Fruit fly (Drosophila melanogaster) whole organism, embryonic: ENCODE data around the gene SK.

Experiments used
- Ada2b ChIP-seq: fragments of 200-800 bp; sonication (Bioruptor generic); IDR thresholded peaks from 2 replicates; pipeline ENCODE4 v1.3.6; 2022; ENCODE audit warnings: missing biosample characterization, missing genetic modification characterization
- CG10147 ChIP-seq: fragments of 200-800 bp; sonication (Bioruptor generic); optimal IDR thresholded peaks from 2 replicates; lab custom pipeline; 2019; ENCODE audit warnings: missing biosample characterization, mild to moderate bottlenecking, missing genetic modification characterization, moderate library complexity
- CG10654 ChIP-seq: fragments of 200-800 bp; sonication (Bioruptor generic); optimal IDR thresholded peaks from 2 replicates; lab custom pipeline; 2016; ENCODE audit warnings: missing biosample characterization, missing genetic modification characterization
- CG11696 ChIP-seq: fragments of 200-800 bp; sonication (Bioruptor generic); IDR thresholded peaks from 2 replicates; pipeline ENCODE4 v1.3.6; 2022; ENCODE audit warnings: missing biosample characterization, missing genetic modification characterization
- CG13624 ChIP-seq: fragments of 200-800 bp; sonication (Bioruptor generic); optimal IDR thresholded peaks from 2 replicates; lab custom pipeline; 2016; ENCODE audit warnings: missing biosample characterization, missing genetic modification characterization
- CG14014 ChIP-seq: fragments of 200-800 bp; sonication (Bioruptor generic); IDR thresholded peaks from 2 replicates; pipeline ENCODE4 v1.3.6; 2022; ENCODE audit warnings: missing biosample characterization, missing genetic modification characterization
- CG15601 ChIP-seq: fragments of 200-800 bp; sonication (Bioruptor generic); optimal IDR thresholded peaks from 3 replicates; lab custom pipeline; 2019; ENCODE audit warnings: missing biosample characterization, mild to moderate bottlenecking, missing genetic modification characterization, moderate library complexity
- CG1603 ChIP-seq: fragments of 200-800 bp; sonication (Bioruptor generic); optimal IDR thresholded peaks from 2 replicates; lab custom pipeline; 2019; ENCODE audit warnings: missing biosample characterization, mild to moderate bottlenecking, missing genetic modification characterization, moderate library complexity
- CG16815 ChIP-seq: fragments of 200-800 bp; sonication (Bioruptor generic); optimal IDR thresholded peaks from 3 replicates; lab custom pipeline; 2017; ENCODE audit warnings: missing biosample characterization, mild to moderate bottlenecking, missing genetic modification characterization
- CG17186 ChIP-seq: fragments of 200-800 bp; sonication (Bioruptor generic); optimal IDR thresholded peaks from 3 replicates; lab custom pipeline; 2017; ENCODE audit warnings: missing biosample characterization, missing genetic modification reagents, missing genetic modification characterization
- CG17359 ChIP-seq: fragments of 200-800 bp; sonication (Bioruptor generic); optimal IDR thresholded peaks from 3 replicates; lab custom pipeline; 2018; ENCODE audit warnings: missing biosample characterization, mild to moderate bottlenecking, missing genetic modification characterization, moderate library complexity
- CG17568 ChIP-seq: fragments of 200-800 bp; sonication (Bioruptor generic); optimal IDR thresholded peaks from 2 replicates; lab custom pipeline; 2018; ENCODE audit warnings: missing biosample characterization, mild to moderate bottlenecking, missing genetic modification characterization, moderate library complexity
- CG30020 ChIP-seq: fragments of 200-800 bp; optimal IDR thresholded peaks from 2 replicates; lab custom pipeline; 2019; ENCODE audit warnings: missing biosample characterization, mild to moderate bottlenecking, missing genetic modification characterization, moderate library complexity
- CG42726 ChIP-seq: fragments of 200-800 bp; sonication (Bioruptor generic); IDR thresholded peaks from 2 replicates; pipeline ENCODE4 v1.3.6; 2022; ENCODE audit warnings: missing biosample characterization, missing genetic modification characterization; ENCODE audit not compliant: partially characterized antibody
- CG43689 ChIP-seq: fragments of 200-800 bp; sonication (Bioruptor generic); IDR thresholded peaks from 2 replicates; pipeline ENCODE4 v1.3.6; 2022; ENCODE audit warnings: missing biosample characterization, missing genetic modification characterization
- CG6683 ChIP-seq: fragments of 200-800 bp; sonication (Bioruptor generic); optimal IDR thresholded peaks from 2 replicates; lab custom pipeline; 2017; ENCODE audit warnings: missing biosample characterization, mild to moderate bottlenecking, missing genetic modification characterization, missing genetic modification reagents
- CG7963 ChIP-seq: fragments of 200-800 bp; sonication (Bioruptor generic); IDR thresholded peaks from 3 replicates; pipeline ENCODE4 v1.3.6; 2022; ENCODE audit warnings: missing biosample characterization, missing genetic modification characterization; ENCODE audit not compliant: partially characterized antibody
- CG8290 ChIP-seq, 3 experiments: fragments of 200-800 bp; sonication (Bioruptor generic); optimal IDR thresholded peaks; 2 replicates each; lab custom pipeline; 2016 to 2019; ENCODE audit warnings: missing biosample characterization in 3 of 3, missing genetic modification characterization in 3 of 3, mild to moderate bottlenecking in 2 of 3, moderate library complexity in 1 of 3
- Chrac-16 ChIP-seq: fragments of 200-800 bp; sonication (Bioruptor generic); optimal IDR thresholded peaks from 3 replicates; lab custom pipeline; 2016; ENCODE audit warnings: missing biosample characterization, missing genetic modification characterization
- Deaf1 ChIP-seq: fragments of 200-800 bp; optimal IDR thresholded peaks from 3 replicates; lab custom pipeline; 2019; ENCODE audit warnings: missing biosample characterization, mild to moderate bottlenecking, missing genetic modification characterization, moderate library complexity
- E2f2 ChIP-seq: fragments of 200-800 bp; sonication (Bioruptor generic); IDR thresholded peaks from 2 replicates; pipeline ENCODE4 v1.3.6; 2022; ENCODE audit warnings: missing biosample characterization, missing genetic modification characterization
- Ets65A ChIP-seq: fragments of 200-800 bp; sonication (Bioruptor generic); peaks from one replicate; lab custom pipeline; 2016; ENCODE audit warnings: missing biosample characterization, missing genetic modification characterization
- Fer1 ChIP-seq: fragments of 200-800 bp; sonication (Bioruptor generic); optimal IDR thresholded peaks from 2 replicates; lab custom pipeline; 2017; ENCODE audit warnings: missing biosample characterization, mild to moderate bottlenecking, missing genetic modification characterization
- H15 ChIP-seq: fragments of 200-800 bp; sonication (Bioruptor generic); IDR thresholded peaks from 3 replicates; pipeline ENCODE4 v1.3.6; 2022; ENCODE audit warnings: missing biosample characterization, missing genetic modification characterization
- Hmx ChIP-seq: fragments of 200-800 bp; sonication (Bioruptor generic); optimal IDR thresholded peaks from 2 replicates; lab custom pipeline; 2016; ENCODE audit warnings: missing biosample characterization, missing genetic modification characterization
- Jarid2 ChIP-seq: fragments of 200-800 bp; sonication (Bioruptor generic); optimal IDR thresholded peaks from 3 replicates; lab custom pipeline; 2017; ENCODE audit warnings: mild to moderate bottlenecking, missing biosample characterization, missing genetic modification reagents, missing genetic modification characterization
- Kr ChIP-seq: fragments of 200-800 bp; sonication (Bioruptor generic); optimal IDR thresholded peaks from 2 replicates; lab custom pipeline; 2017; ENCODE audit warnings: missing biosample characterization, mild to moderate bottlenecking, missing genetic modification characterization
- NC2α ChIP-seq: fragments of 200-800 bp; sonication (Bioruptor generic); optimal IDR thresholded peaks from 2 replicates; lab custom pipeline; 2016; ENCODE audit warnings: missing biosample characterization, missing genetic modification characterization
- Sry-δ ChIP-seq: fragments of 200-800 bp; sonication (Bioruptor generic); optimal IDR thresholded peaks from 2 replicates; lab custom pipeline; 2016; ENCODE audit warnings: missing biosample characterization, missing genetic modification characterization
- Stat92E ChIP-seq, 3 experiments: fragments of >200 bp in 2 of 3; fragments of 200-800 bp in 1 of 3; sonication (Bioruptor generic) in 1 of 3; optimal IDR thresholded peaks; 2 replicates each; lab custom pipeline; 2017 to 2019; ENCODE audit warnings: missing biosample characterization in 3 of 3, missing genetic modification characterization in 3 of 3, mild to moderate bottlenecking in 1 of 3, moderate library complexity in 1 of 3
- Taf1 ChIP-seq: fragments of 200-800 bp; sonication (Bioruptor generic); IDR thresholded peaks from 2 replicates; pipeline ENCODE4 v1.3.6; 2022; ENCODE audit warnings: missing biosample characterization, missing genetic modification characterization
- ash1 ChIP-seq: fragments of 200-800 bp; sonication (Bioruptor generic); optimal IDR thresholded peaks from 2 replicates; lab custom pipeline; 2018; ENCODE audit warnings: missing biosample characterization, mild to moderate bottlenecking, missing genetic modification characterization
- bbx ChIP-seq: fragments of 200-800 bp; sonication (Bioruptor generic); IDR thresholded peaks from 2 replicates; pipeline ENCODE4 v1.3.6; 2022; ENCODE audit warnings: missing biosample characterization, missing genetic modification characterization; ENCODE audit not compliant: partially characterized antibody
- cg ChIP-seq: fragments of 200-800 bp; sonication (Bioruptor generic); optimal IDR thresholded peaks from 3 replicates; lab custom pipeline; 2019; ENCODE audit warnings: missing biosample characterization, mild to moderate bottlenecking, missing genetic modification characterization, moderate library complexity
- crol ChIP-seq: fragments of 200-800 bp; sonication (Bioruptor generic); IDR thresholded peaks from 2 replicates; pipeline ENCODE4 v1.3.6; 2022; ENCODE audit warnings: missing biosample characterization, missing genetic modification characterization
- dmrt11E ChIP-seq: fragments of 200-800 bp; sonication (Bioruptor generic); optimal IDR thresholded peaks from 3 replicates; lab custom pipeline; 2018; ENCODE audit warnings: missing biosample characterization, mild to moderate bottlenecking, missing genetic modification characterization, moderate library complexity
- dmrt99B ChIP-seq: fragments of 200-800 bp; sonication (Bioruptor generic); optimal IDR thresholded peaks from 2 replicates; lab custom pipeline; 2018; ENCODE audit warnings: missing biosample characterization, mild to moderate bottlenecking, missing genetic modification characterization, moderate library complexity
- exex ChIP-seq: fragments of 200-800 bp; sonication (Bioruptor generic); optimal IDR thresholded peaks from 4 replicates; lab custom pipeline; 2018; ENCODE audit warnings: missing biosample characterization, mild to moderate bottlenecking, missing genetic modification characterization, moderate library complexity
- jigr1 ChIP-seq: fragments of 200-800 bp; sonication (Bioruptor generic); IDR thresholded peaks from 3 replicates; pipeline ENCODE4 v1.3.6; 2022; ENCODE audit warnings: missing biosample characterization, missing genetic modification characterization
- lab ChIP-seq: fragments of 200-800 bp; sonication (Bioruptor generic); optimal IDR thresholded peaks from 3 replicates; lab custom pipeline; 2017; ENCODE audit warnings: missing biosample characterization, missing genetic modification characterization, mild to moderate bottlenecking, moderate library complexity, missing genetic modification reagents
- nom ChIP-seq: fragments of 200-800 bp; sonication (Bioruptor generic); optimal IDR thresholded peaks from 2 replicates; lab custom pipeline; 2017; ENCODE audit warnings: missing biosample characterization, missing genetic modification characterization, mild to moderate bottlenecking, moderate library complexity, missing genetic modification reagents
- pho ChIP-seq: fragments of 200-800 bp; sonication (Bioruptor generic); optimal IDR thresholded peaks from 2 replicates; lab custom pipeline; 2016; ENCODE audit warnings: missing biosample characterization, missing genetic modification characterization
- psq ChIP-seq: fragments of 200-800 bp; sonication (Bioruptor generic); optimal IDR thresholded peaks from 2 replicates; lab custom pipeline; 2017; ENCODE audit warnings: missing biosample characterization, missing genetic modification characterization
- sens-2 ChIP-seq: fragments of 200-800 bp; sonication (Bioruptor generic); IDR thresholded peaks from 2 replicates; pipeline ENCODE4 v1.3.6; 2022; ENCODE audit warnings: missing biosample characterization, missing genetic modification characterization
- slp2 ChIP-seq: fragments of 200-800 bp; sonication (Bioruptor generic); optimal IDR thresholded peaks from 2 replicates; lab custom pipeline; 2016; ENCODE audit warnings: missing biosample characterization, missing genetic modification characterization
- tll ChIP-seq, 2 experiments: fragments of 200-800 bp in 1 of 2; fragments of >200 bp in 1 of 2; sonication (Bioruptor generic) in 1 of 2; optimal IDR thresholded peaks; 2 replicates each; lab custom pipeline; 2017 to 2019; ENCODE audit warnings: missing biosample characterization in 2 of 2, missing genetic modification characterization in 2 of 2, mild to moderate bottlenecking in 1 of 2, moderate library complexity in 1 of 2
- tup ChIP-seq: fragments of 200-800 bp; sonication (Bioruptor generic); optimal IDR thresholded peaks from 2 replicates; lab custom pipeline; 2016; ENCODE audit warnings: missing biosample characterization, mild to moderate bottlenecking, missing genetic modification characterization, moderate library complexity
- unc-4 ChIP-seq: fragments of 200-800 bp; sonication (Bioruptor generic); IDR thresholded peaks from 2 replicates; pipeline ENCODE4 v1.3.6; 2022; ENCODE audit warnings: missing biosample characterization, missing genetic modification characterization; ENCODE audit not compliant: partially characterized antibody
- unpg ChIP-seq: fragments of 200-800 bp; sonication (Bioruptor generic); optimal IDR thresholded peaks from 3 replicates; lab custom pipeline; 2018; ENCODE audit warnings: missing biosample characterization, mild to moderate bottlenecking, missing genetic modification characterization, moderate library complexity
- zf30C ChIP-seq: fragments of 200-800 bp; sonication (Bioruptor generic); optimal IDR thresholded peaks from 3 replicates; lab custom pipeline; 2018; ENCODE audit warnings: missing biosample characterization, mild to moderate bottlenecking, missing genetic modification characterization

SK gene

DNA sequence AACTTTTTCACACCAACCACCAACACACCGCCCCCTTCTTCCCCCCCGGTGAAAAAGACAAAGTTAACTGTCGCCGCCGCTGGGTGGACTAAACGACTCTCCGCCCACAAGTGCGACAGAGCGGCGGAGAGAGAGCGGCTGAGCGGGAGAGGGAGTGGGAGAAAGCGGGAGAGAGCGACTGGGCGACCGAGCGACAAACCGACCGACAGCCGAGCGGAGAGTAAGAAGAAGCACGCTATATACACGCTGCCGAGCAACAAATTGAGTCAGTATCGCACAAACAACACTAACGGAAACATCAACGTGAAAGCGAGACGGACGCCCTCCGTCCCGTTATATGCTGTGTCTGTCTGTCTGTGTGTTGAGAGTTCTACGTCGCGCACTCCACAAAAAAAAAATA is at the start of gene SK (continued):
- TF ChIP-seq Chrac-16 (GFP tag; lab: Kevin White, UChicago), result no peak
- TF ChIP-seq CG16815 (GFP tag; lab: Kevin White, UChicago), result no peak
- no peak for TF ChIP-seq tup (GFP tag; lab: Kevin White, UChicago)
- no peak for TF ChIP-seq pho (GFP tag; lab: Kevin White, UChicago)
- 0 out of 2 replicates have a peak, but pooled peaks have one; percentile 23 for TF ChIP-seq unc-4 (GFP tag; lab: Robert Waterston, UW)
- TF ChIP-seq NC2α (GFP tag; lab: Kevin White, UChicago), result no peak
- TF ChIP-seq exex (tag; lab: Kevin White, UChicago), result no peak
- TF ChIP-seq lab (GFP tag; lab: Kevin White, UChicago), result peak; percentile 10
- no peak for TF ChIP-seq CG17359 (tag; lab: Kevin White, UChicago)
- TF ChIP-seq Deaf1 (tag; lab: Kevin White, UChicago), result peak; percentile 97
- peak; percentile 27 for TF ChIP-seq cg
- TF ChIP-seq Stat92E (GFP tag; optimal IDR thresholded peaks at IDR 0.05; lab: Kevin White, UChicago), result no peak
- no peak for TF ChIP-seq bbx
- TF ChIP-seq CG13624 (GFP tag; lab: Kevin White, UChicago), result no peak
- no peak for TF ChIP-seq ash1 (GFP tag; lab: Kevin White, UChicago)
- TF ChIP-seq crol, result peak; percentile 80
- no peak for TF ChIP-seq H15 (GFP tag; lab: Robert Waterston, UW)
- TF ChIP-seq sens-2 (GFP tag; lab: Robert Waterston, UW), result no peak
- no peak for TF ChIP-seq CG42726 (GFP tag; lab: Robert Waterston, UW)
- TF ChIP-seq CG10147 (GFP tag; lab: Kevin White, UChicago), result no peak
- no peak for TF ChIP-seq zf30C (GFP tag; lab: Kevin White, UChicago)
- TF ChIP-seq CG17568 (GFP tag; lab: Kevin White, UChicago), result no peak
- no peak for TF ChIP-seq Fer1
- TF ChIP-seq Ets65A (GFP tag; lab: Kevin White, UChicago), result no peak
- no peak for TF ChIP-seq psq (GFP tag; lab: Kevin White, UChicago)
- TF ChIP-seq Jarid2, result peak; percentile 75
- no peak for TF ChIP-seq unpg
- no peak for TF ChIP-seq nom (GFP tag; lab: Kevin White, UChicago)
- TF ChIP-seq CG1603, result no peak
- TF ChIP-seq Ada2b (GFP tag; lab: Robert Waterston, UW), result no peak
- no peak for TF ChIP-seq CG17186 (GFP tag; lab: Kevin White, UChicago)
- TF ChIP-seq CG43689 (GFP tag; lab: Robert Waterston, UW), result no peak
- no peak for TF ChIP-seq CG30020 (tag; lab: Kevin White, UChicago)
- no peak for TF ChIP-seq dmrt99B (tag; lab: Kevin White, UChicago)
- TF ChIP-seq tll (GFP tag; optimal IDR thresholded peaks at IDR 0.05; lab: Kevin White, UChicago), result no peak
- no peak for TF ChIP-seq CG11696 (GFP tag; lab: Robert Waterston, UW)
- no peak for TF ChIP-seq CG8290 (GFP tag; optimal IDR thresholded peaks at IDR 0.05; lab: Kevin White, UChicago)
- TF ChIP-seq CG8290 (tag; optimal IDR thresholded peaks at IDR 0.05; lab: Kevin White, UChicago), result peak in 1 of 2 experiments; percentile 41
- no peak for TF ChIP-seq CG7963 (GFP tag; lab: Robert Waterston, UW)
- TF ChIP-seq Sry-δ (GFP tag; lab: Kevin White, UChicago), result no peak
- TF ChIP-seq CG14014 (GFP tag; lab: Robert Waterston, UW), result no peak; the same call in 1 of the 2 replicates
- TF ChIP-seq slp2 (GFP tag; lab: Kevin White, UChicago), result no peak
- no peak for TF ChIP-seq jigr1 (GFP tag; lab: Robert Waterston, UW)
- no peak for TF ChIP-seq CG15601 (tag; lab: Kevin White, UChicago)
- no peak for TF ChIP-seq dmrt11E
- TF ChIP-seq Taf1 (GFP tag; lab: Robert Waterston, UW), result no peak
- TF ChIP-seq CG10654 (GFP tag; lab: Kevin White, UChicago), result no peak
- TF ChIP-seq CG6683 (GFP tag; lab: Kevin White, UChicago), result no peak
- TF ChIP-seq E2f2 (GFP tag; lab: Robert Waterston, UW), result no peak
- no peak for TF ChIP-seq Hmx (GFP tag; lab: Kevin White, UChicago)
- TF ChIP-seq Kr (GFP tag; lab: Kevin White, UChicago), result no peak
